Fruit fly (Drosophila melanogaster) whole organism, wandering third instar larva: ENCODE results near the gene CG31415.

Source experiments
- CG32264 ChIP-seq: fragments of 200-800 bp; sonication (Bioruptor generic); optimal IDR thresholded peaks from 2 replicates; lab custom pipeline; 2016; ENCODE audit warnings: missing biosample characterization, missing genetic modification characterization
- CG9705 ChIP-seq: fragments of 200-800 bp; sonication (Bioruptor generic); optimal IDR thresholded peaks from 2 replicates; lab custom pipeline; 2018; ENCODE audit warnings: missing biosample characterization, mild to moderate bottlenecking, missing genetic modification characterization
- HLH106 ChIP-seq: fragments of 200-800 bp; optimal IDR thresholded peaks from 3 replicates; lab custom pipeline; 2019; ENCODE audit warnings: missing biosample characterization, mild to moderate bottlenecking, missing genetic modification characterization, moderate library complexity
- Mio ChIP-seq: sonication (Bioruptor generic); optimal IDR thresholded peaks from 2 replicates; lab custom pipeline; 2016; ENCODE audit warnings: missing biosample characterization, missing genetic modification characterization
- lola ChIP-seq: fragments of >200 bp; optimal IDR thresholded peaks from 2 replicates; lab custom pipeline; 2017; ENCODE audit warnings: missing biosample characterization, missing genetic modification characterization
- psq ChIP-seq: fragments of 200-800 bp; sonication (Bioruptor generic); optimal IDR thresholded peaks from 3 replicates; lab custom pipeline; 2017; ENCODE audit warnings: missing biosample characterization, mild to moderate bottlenecking, missing genetic modification characterization, moderate library complexity
- usp ChIP-seq: fragments of >200 bp; optimal IDR thresholded peaks from 2 replicates; lab custom pipeline; 2017; ENCODE audit warnings: missing biosample characterization, missing genetic modification characterization

DNA sequence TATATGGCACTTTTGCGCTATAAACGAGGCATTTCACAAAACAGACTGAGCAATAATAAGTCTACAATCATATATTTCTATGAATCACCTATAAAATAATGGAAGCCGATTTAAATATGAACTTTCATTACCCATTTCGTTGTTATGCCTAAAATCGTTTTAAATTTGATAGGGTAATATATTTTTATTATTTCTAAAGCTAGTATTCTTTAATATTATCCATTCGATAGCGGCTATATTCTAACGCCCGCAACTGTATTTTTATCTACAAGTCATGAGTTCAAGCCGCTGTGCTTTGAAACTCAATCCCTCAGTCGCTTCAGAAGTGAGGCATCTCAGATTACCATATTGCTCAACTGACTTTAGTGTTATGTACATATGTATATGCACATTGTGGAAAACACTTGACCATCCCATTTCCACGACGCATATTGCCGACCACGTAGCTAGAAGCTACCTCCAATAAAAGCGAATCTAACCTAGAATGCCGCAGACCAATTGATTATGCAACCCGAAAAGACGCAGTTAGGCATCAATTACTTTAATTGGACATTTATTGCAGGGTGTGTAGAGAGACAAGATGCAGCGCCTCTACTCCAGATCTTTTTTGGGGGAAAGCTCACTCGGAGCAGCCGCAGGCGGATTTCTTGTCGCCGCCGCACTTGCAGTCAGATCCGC, 40.1 kb downstream of the CG31415 start:
- TF ChIP-seq CG9705 (no peak), usp (GFP tag; lab: Kevin White, UChicago) (no peak), Mio (GFP tag; lab: Kevin White, UChicago) (no peak), HLH106 (no peak), lola (GFP tag; lab: Kevin White, UChicago) (no peak), CG32264 (GFP tag; lab: Kevin White, UChicago) (no peak), psq (GFP tag; lab: Kevin White, UChicago) (no peak)
